Fruit fly (Drosophila melanogaster): ENCODE measurements around the gene nAChRbeta2.
A peak's percentile ranks its signal among the peaks of the same experiment; 100 is the strongest.

Gene nAChRbeta2

DNA sequence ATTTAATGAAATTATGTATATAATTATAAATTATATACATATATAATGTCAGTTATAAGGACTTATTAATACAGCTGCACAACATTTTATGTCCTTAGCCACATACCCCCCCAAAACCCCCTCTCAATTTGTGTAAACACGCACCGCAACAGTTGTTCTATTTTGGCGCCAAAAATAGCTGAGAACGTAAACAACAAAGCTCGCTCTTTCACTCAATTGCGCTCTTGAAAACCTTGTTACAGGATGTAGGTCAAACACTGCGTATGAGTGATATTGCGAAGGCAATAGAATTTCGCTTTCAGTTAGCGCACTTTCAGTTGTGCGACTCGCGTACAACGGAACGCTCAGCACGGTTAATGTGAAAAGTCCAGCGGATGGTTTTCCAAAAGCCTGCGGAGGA, 29.5 kb upstream of the nAChRbeta2 start, which contains the start of gene Esyt2 (continued):
- TF ChIP-seq CG13296 (GFP tag; optimal IDR thresholded peaks at IDR 0.05) (peak; percentile 20), CG5953 (GFP tag; IDR thresholded peaks at IDR 0.05) (0 out of 2 replicates have a peak, but pooled peaks have one; percentile 22), so (GFP tag; IDR thresholded peaks at IDR 0.05) (peak; percentile 55; the same call in 2 of the 3 replicates), Dp (GFP tag; optimal IDR thresholded peaks at IDR 0.05) (peak; percentile 56), CG16813 (GFP tag; IDR thresholded peaks at IDR 0.05; ENCODE audit: partially characterized antibody) (no peak), CG34422 (GFP tag; IDR thresholded peaks at IDR 0.05) (peak; percentile 64; the same call in 1 of the 3 replicates), CG6813 (GFP tag; optimal IDR thresholded peaks at IDR 0.05) (peak; percentile 62), CG12071 (GFP tag; optimal IDR thresholded peaks at IDR 0.05) (peak; percentile 33), Tbp (GFP tag; optimal IDR thresholded peaks at IDR 0.05) (no peak), CG31224 (GFP tag; IDR thresholded peaks at IDR 0.05) (peak; percentile 59; the same call in 1 of the 2 replicates), stc (GFP tag; IDR thresholded peaks at IDR 0.05) (peak; percentile 46; the same call in 1 of the 2 replicates), CG6689 (GFP tag; IDR thresholded peaks at IDR 0.05) (peak; percentile 39; the same call in 1 of the 2 replicates), phol (tag; optimal IDR thresholded peaks at IDR 0.05) (peak; percentile 13), CG2120 (GFP tag; optimal IDR thresholded peaks at IDR 0.05) (peak; percentile 27), CG4360 (GFP tag; IDR thresholded peaks at IDR 0.05) (no peak), Atf6 (GFP tag; IDR thresholded peaks at IDR 0.05) (peak; percentile 38; the same call in 1 of the 2 replicates), z (GFP tag; IDR thresholded peaks at IDR 0.05) (peak; percentile 95), slbo (GFP tag; IDR thresholded peaks at IDR 0.05) (peak; percentile 77), H2.0 (GFP tag; IDR thresholded peaks at IDR 0.05) (peak; percentile 32; the same call in 1 of the 2 replicates), mam (GFP tag; optimal IDR thresholded peaks at IDR 0.05) (peak; percentile 10), CG8281 (tag; optimal IDR thresholded peaks at IDR 0.05) (no peak), bsh (GFP tag; optimal IDR thresholded peaks at IDR 0.05) (peak in 1 of 2 experiments; percentile 13), cad (GFP tag; optimal IDR thresholded peaks at IDR 0.05) (no peak), CG32532 (GFP tag; IDR thresholded peaks at IDR 0.05) (peak; percentile 74), CG13424 (tag; optimal IDR thresholded peaks at IDR 0.05) (peak; percentile 4), HHEX (GFP tag; optimal IDR thresholded peaks at IDR 0.05) (peak; percentile 55), CG14441 (GFP tag; IDR thresholded peaks at IDR 0.05) (peak; percentile 53), CG9727 (GFP tag; optimal IDR thresholded peaks at IDR 0.05) (peak; percentile 27), Hr51 (GFP tag; optimal IDR thresholded peaks at IDR 0.05) (peak in 1 of 2 experiments; percentile 57), CG18262 (tag; optimal IDR thresholded peaks at IDR 0.05) (peak; percentile 47), CG12391 (tag; optimal IDR thresholded peaks at IDR 0.05) (peak; percentile 38), Xrp1 (GFP tag; IDR thresholded peaks at IDR 0.05) (peak; percentile 23; the same call in 1 of the 2 replicates), Sox100B (GFP tag; optimal IDR thresholded peaks at IDR 0.05) (peak; percentile 19), dysf (GFP tag; IDR thresholded peaks at IDR 0.05) (peak; percentile 60; the same call in 1 of the 3 replicates), Xbp1 (GFP tag; optimal IDR thresholded peaks at IDR 0.05) (peak; percentile 26), CG31441 (GFP tag; IDR thresholded peaks at IDR 0.05) (0 out of 2 replicates have a peak, but pooled peaks have one; percentile 20), CG14710 (tag; optimal IDR thresholded peaks at IDR 0.05) (no peak), cas (GFP tag; IDR thresholded peaks at IDR 0.05) (peak; percentile 46; the same call in 1 of the 2 replicates), Poxn (GFP tag; IDR thresholded peaks at IDR 0.05) (no peak), Rfx (GFP tag; IDR thresholded peaks at IDR 0.05) (peak; percentile 76), CG32772 (GFP tag; IDR thresholded peaks at IDR 0.05) (peak; percentile 31; the same call in 1 of the 2 replicates), CG15269 (tag; optimal IDR thresholded peaks at IDR 0.05) (peak; percentile 51), Dbx (GFP tag; IDR thresholded peaks at IDR 0.05) (peak; percentile 37; the same call in 1 of the 3 replicates), wek (GFP tag; optimal IDR thresholded peaks at IDR 0.05) (peak; percentile 15), abd-A (tag; optimal IDR thresholded peaks at IDR 0.05) (peak; percentile 34), Meics (GFP tag; optimal IDR thresholded peaks at IDR 0.05) (peak; percentile 73), CG3995 (GFP tag; optimal IDR thresholded peaks at IDR 0.05) (no peak), hkb (optimal IDR thresholded peaks at IDR 0.05) (no peak), hkb (GFP tag; IDR thresholded peaks at IDR 0.05) (peak; percentile 81), CG16779 (GFP tag; IDR thresholded peaks at IDR 0.05) (0 out of 2 replicates have a peak, but pooled peaks have one; percentile 7)
